Worm (Caenorhabditis elegans) whole organism, late embryonic: ENCODE data around the gene T02H6.1.

ENCODE experiments used
- ama-1 ChIP-seq: fragments of 150-350 bp; optimal IDR thresholded peaks from 2 replicates; lab custom pipeline; 2014
- pha-2 ChIP-seq: sonication (generic microtip); optimal IDR thresholded peaks from 2 replicates; lab custom pipeline; 2017; ENCODE audit warnings: mild to moderate bottlenecking, missing genetic modification characterization, missing compliant biosample characterization
- pqm-1 ChIP-seq: sonication (generic microtip); optimal IDR thresholded peaks from 2 replicates; lab custom pipeline; 2016; ENCODE audit warnings: missing genetic modification characterization, missing compliant biosample characterization
- unc-42 ChIP-seq: sonication (generic microtip); optimal IDR thresholded peaks from 2 replicates; lab custom pipeline; 2016; ENCODE audit warnings: missing genotype, missing genetic modification characterization, missing compliant biosample characterization
- ztf-16 ChIP-seq: sonication (generic microtip); optimal IDR thresholded peaks from 2 replicates; lab custom pipeline; 2017; ENCODE audit warnings: missing genetic modification characterization, missing compliant biosample characterization

- TF ChIP-seq pha-2 (tag; lab: Kevin White, UChicago) (no peak), ama-1 (lab: Kevin White, UChicago) (no peak), ztf-16 (no peak), pqm-1 (no peak), unc-42 (tag; lab: Kevin White, UChicago) (no peak)
Measured at ce11 chrII:756161-756560, 47.0 kb downstream of the T02H6.1 start.
